Fruit fly (Drosophila melanogaster) whole organism, embryonic: ENCODE measurements around the gene Catsup.

Experiments used
- BtbVII ChIP-seq: fragments of 200-800 bp; sonication (Bioruptor generic); optimal IDR thresholded peaks from 3 replicates; lab custom pipeline; 2017; ENCODE audit warnings: missing biosample characterization, mild to moderate bottlenecking, missing genetic modification characterization
- CG10366 ChIP-seq: fragments of 200-800 bp; sonication (Bioruptor generic); IDR thresholded peaks from 2 replicates; pipeline ENCODE4 v1.3.6; 2022; ENCODE audit warnings: missing biosample characterization, missing genetic modification characterization
- CG11093 ChIP-seq: fragments of 200-800 bp; sonication (Bioruptor generic); IDR thresholded peaks from 3 replicates; pipeline ENCODE4 v1.3.6; 2022; ENCODE audit warnings: missing biosample characterization, missing genetic modification characterization
- CG12219 ChIP-seq: fragments of 200-800 bp; sonication (Bioruptor generic); optimal IDR thresholded peaks from 3 replicates; lab custom pipeline; 2018; ENCODE audit warnings: missing biosample characterization, mild to moderate bottlenecking, missing genetic modification characterization
- CG1233 ChIP-seq: fragments of 200-800 bp; sonication (Bioruptor generic); optimal IDR thresholded peaks from 4 replicates; lab custom pipeline; 2018; ENCODE audit warnings: missing biosample characterization, mild to moderate bottlenecking, missing genetic modification characterization
- CG12391 ChIP-seq: fragments of 200-800 bp; sonication (Bioruptor generic); optimal IDR thresholded peaks from 3 replicates; lab custom pipeline; 2018; ENCODE audit warnings: missing biosample characterization, mild to moderate bottlenecking, missing genetic modification characterization, moderate library complexity
- CG12659 ChIP-seq: fragments of 200-800 bp; sonication (Bioruptor generic); optimal IDR thresholded peaks from 3 replicates; lab custom pipeline; 2017; ENCODE audit warnings: mild to moderate bottlenecking, missing biosample characterization, missing genetic modification reagents, missing genetic modification characterization
- CG12744 ChIP-seq: fragments of 200-800 bp; sonication (Bioruptor generic); optimal IDR thresholded peaks from 2 replicates; lab custom pipeline; 2016; ENCODE audit warnings: missing biosample characterization, missing genetic modification characterization
- CG13775 ChIP-seq: fragments of 200-800 bp; sonication (Bioruptor generic); optimal IDR thresholded peaks from 3 replicates; lab custom pipeline; 2017; ENCODE audit warnings: missing biosample characterization, mild to moderate bottlenecking, missing genetic modification characterization
- CG14667 ChIP-seq: fragments of 200-800 bp; sonication (Bioruptor generic); IDR thresholded peaks from 2 replicates; pipeline ENCODE4 v1.3.6; 2022; ENCODE audit warnings: missing biosample characterization, missing genetic modification characterization
- CG15073 ChIP-seq: fragments of 200-800 bp; sonication (Bioruptor generic); optimal IDR thresholded peaks from 2 replicates; lab custom pipeline; 2016; ENCODE audit warnings: missing biosample characterization, missing genetic modification characterization
- CG17186 ChIP-seq: fragments of 200-800 bp; sonication (Bioruptor generic); optimal IDR thresholded peaks from 3 replicates; lab custom pipeline; 2017; ENCODE audit warnings: missing biosample characterization, missing genetic modification reagents, missing genetic modification characterization
- CG17359 ChIP-seq: fragments of 200-800 bp; sonication (Bioruptor generic); optimal IDR thresholded peaks from 3 replicates; lab custom pipeline; 2018; ENCODE audit warnings: missing biosample characterization, mild to moderate bottlenecking, missing genetic modification characterization, moderate library complexity
- CG17361 ChIP-seq: fragments of 200-800 bp; sonication (Bioruptor generic); IDR thresholded peaks from 3 replicates; pipeline ENCODE4 v1.3.6; 2022; ENCODE audit warnings: missing biosample characterization, missing genetic modification characterization
- CG18476 ChIP-seq: fragments of 200-800 bp; sonication (Bioruptor generic); optimal IDR thresholded peaks from 2 replicates; lab custom pipeline; 2016; ENCODE audit warnings: missing biosample characterization, mild to moderate bottlenecking, missing genetic modification characterization
- CG18619 ChIP-seq: fragments of 200-800 bp; sonication (Bioruptor generic); optimal IDR thresholded peaks from 3 replicates; lab custom pipeline; 2017; ENCODE audit warnings: missing biosample characterization, mild to moderate bottlenecking, missing genetic modification characterization
- CG2875 ChIP-seq: fragments of 200-800 bp; sonication (Bioruptor generic); optimal IDR thresholded peaks from 2 replicates; lab custom pipeline; 2017; ENCODE audit warnings: missing biosample characterization, mild to moderate bottlenecking, missing genetic modification characterization, missing genetic modification reagents
- CG3995 ChIP-seq: fragments of 200-800 bp; sonication (Bioruptor generic); optimal IDR thresholded peaks from 3 replicates; lab custom pipeline; 2016; ENCODE audit warnings: missing biosample characterization, missing genetic modification characterization
- CG4328 ChIP-seq: fragments of 200-800 bp; sonication (Bioruptor generic); optimal IDR thresholded peaks from 3 replicates; lab custom pipeline; 2017; ENCODE audit warnings: missing biosample characterization, missing genetic modification reagents, missing genetic modification characterization
- CG4730 ChIP-seq: fragments of 200-800 bp; sonication (Bioruptor generic); IDR thresholded peaks from 2 replicates; pipeline ENCODE4 v1.3.6; 2022; ENCODE audit warnings: missing biosample characterization, missing genetic modification characterization
- CG6175 ChIP-seq: fragments of 200-800 bp; sonication (Bioruptor generic); IDR thresholded peaks from 3 replicates; pipeline ENCODE4 v1.3.6; 2022; ENCODE audit warnings: missing biosample characterization, missing genetic modification characterization
- CG7372 ChIP-seq: fragments of 200-800 bp; sonication (Bioruptor generic); IDR thresholded peaks from 2 replicates; pipeline ENCODE4 v1.3.6; 2022; ENCODE audit warnings: missing biosample characterization, missing genetic modification characterization
- CG9817 ChIP-seq: fragments of 200-800 bp; sonication (Bioruptor generic); optimal IDR thresholded peaks from 2 replicates; lab custom pipeline; 2018; ENCODE audit warnings: missing biosample characterization, mild to moderate bottlenecking, missing genetic modification characterization, moderate library complexity
- Camta ChIP-seq: fragments of 200-800 bp; sonication (Bioruptor generic); optimal IDR thresholded peaks from 2 replicates; lab custom pipeline; 2016; ENCODE audit warnings: missing biosample characterization, missing genetic modification characterization
- D19B ChIP-seq: fragments of 200-800 bp; sonication (Bioruptor generic); optimal IDR thresholded peaks from 2 replicates; lab custom pipeline; 2017; ENCODE audit warnings: missing biosample characterization, mild to moderate bottlenecking, missing genetic modification characterization
- Deaf1 ChIP-seq: fragments of 200-800 bp; optimal IDR thresholded peaks from 3 replicates; lab custom pipeline; 2019; ENCODE audit warnings: missing biosample characterization, mild to moderate bottlenecking, missing genetic modification characterization, moderate library complexity
- Dfd ChIP-seq, 2 experiments: fragments of >200 bp; optimal IDR thresholded peaks; 2 replicates each; lab custom pipeline; 2017; ENCODE audit warnings: missing biosample characterization in 2 of 2, missing genetic modification characterization in 2 of 2
- Hey ChIP-seq: fragments of 200-800 bp; sonication (Bioruptor generic); optimal IDR thresholded peaks from 3 replicates; lab custom pipeline; 2018; ENCODE audit warnings: missing biosample characterization, mild to moderate bottlenecking, missing genetic modification characterization
- HmgZ ChIP-seq: fragments of 200-800 bp; sonication (Bioruptor generic); optimal IDR thresholded peaks from 2 replicates; lab custom pipeline; 2018; ENCODE audit warnings: missing biosample characterization, mild to moderate bottlenecking, missing genetic modification characterization
- Hsf ChIP-seq: fragments of 200-800 bp; sonication (Bioruptor generic); optimal IDR thresholded peaks from 3 replicates; lab custom pipeline; 2016; ENCODE audit warnings: missing biosample characterization, missing genetic modification characterization
- Meics ChIP-seq: fragments of 200-800 bp; sonication (Bioruptor generic); optimal IDR thresholded peaks from 2 replicates; lab custom pipeline; 2017; ENCODE audit warnings: missing biosample characterization, mild to moderate bottlenecking, missing genetic modification characterization
- NFAT ChIP-seq: fragments of 200-800 bp; sonication (Bioruptor generic); IDR thresholded peaks from 2 replicates; pipeline ENCODE4 v1.3.6; 2022; ENCODE audit warnings: missing biosample characterization, missing genetic modification characterization
- Nf-YB ChIP-seq: fragments of 200-800 bp; sonication (Bioruptor generic); optimal IDR thresholded peaks from 3 replicates; lab custom pipeline; 2019; ENCODE audit warnings: missing biosample characterization, mild to moderate bottlenecking, missing genetic modification characterization, moderate library complexity
- Nf-YC ChIP-seq: fragments of 200-800 bp; optimal IDR thresholded peaks from 3 replicates; lab custom pipeline; 2019; ENCODE audit warnings: missing biosample characterization, mild to moderate bottlenecking, missing genetic modification characterization, moderate library complexity
- ab ChIP-seq: fragments of 200-800 bp; sonication (Bioruptor generic); optimal IDR thresholded peaks from 2 replicates; lab custom pipeline; 2016; ENCODE audit warnings: missing biosample characterization, missing genetic modification characterization
- ap ChIP-seq: fragments of 200-800 bp; sonication (Bioruptor generic); IDR thresholded peaks from 2 replicates; pipeline ENCODE4 v1.3.6; 2022; ENCODE audit warnings: missing biosample characterization, missing genetic modification characterization
- dati ChIP-seq: fragments of 200-800 bp; sonication (Bioruptor generic); IDR thresholded peaks from 2 replicates; pipeline ENCODE4 v1.3.6; 2022; ENCODE audit warnings: missing biosample characterization, missing genetic modification characterization
- esg ChIP-seq: fragments of 200-800 bp; sonication (Bioruptor generic); conservative IDR thresholded peaks from 2 replicates; pipeline ENCODE4 v1.3.6; 2022; ENCODE audit warnings: missing biosample characterization, missing genetic modification characterization
- eve ChIP-seq, 2 experiments: fragments of >200 bp; optimal IDR thresholded peaks; 2 replicates each; lab custom pipeline; 2017; ENCODE audit warnings: missing biosample characterization in 2 of 2, missing genetic modification characterization in 2 of 2
- ftz-f1 ChIP-seq: fragments of 200-800 bp; sonication (Bioruptor generic); optimal IDR thresholded peaks from 2 replicates; lab custom pipeline; 2016; ENCODE audit warnings: missing biosample characterization, missing genetic modification characterization
- gt ChIP-seq: fragments of 200-800 bp; sonication (Bioruptor generic); IDR thresholded peaks from 2 replicates; pipeline ENCODE4 v1.3.6; 2022; ENCODE audit warnings: missing biosample characterization, missing genetic modification characterization
- hb ChIP-seq: fragments of 200-800 bp; sonication (Bioruptor generic); IDR thresholded peaks from 3 replicates; pipeline ENCODE4 v1.3.6; 2022; ENCODE audit warnings: missing biosample characterization, missing genetic modification characterization; ENCODE audit not compliant: partially characterized antibody
- hbn ChIP-seq: fragments of 200-800 bp; sonication (Bioruptor generic); IDR thresholded peaks from 2 replicates; pipeline ENCODE4 v1.3.6; 2022; ENCODE audit warnings: missing biosample characterization, missing genetic modification characterization; ENCODE audit not compliant: partially characterized antibody
- jing ChIP-seq: fragments of 200-800 bp; sonication (Bioruptor generic); optimal IDR thresholded peaks from 2 replicates; lab custom pipeline; 2018; ENCODE audit warnings: missing biosample characterization, mild to moderate bottlenecking, missing genetic modification characterization
- lab ChIP-seq: fragments of 200-800 bp; sonication (Bioruptor generic); optimal IDR thresholded peaks from 3 replicates; lab custom pipeline; 2017; ENCODE audit warnings: missing biosample characterization, missing genetic modification characterization, mild to moderate bottlenecking, moderate library complexity, missing genetic modification reagents
- lilli ChIP-seq: fragments of 200-800 bp; sonication (Bioruptor generic); optimal IDR thresholded peaks from 3 replicates; lab custom pipeline; 2016; ENCODE audit warnings: missing biosample characterization, missing genetic modification characterization
- nerfin-2 ChIP-seq: fragments of 200-800 bp; sonication (Bioruptor generic); IDR thresholded peaks from 2 replicates; pipeline ENCODE4 v1.3.6; 2022; ENCODE audit warnings: missing biosample characterization, missing genetic modification characterization; ENCODE audit not compliant: partially characterized antibody
- pho ChIP-seq: fragments of 200-800 bp; sonication (Bioruptor generic); optimal IDR thresholded peaks from 2 replicates; lab custom pipeline; 2016; ENCODE audit warnings: missing biosample characterization, missing genetic modification characterization
- prd ChIP-seq, 3 experiments: fragments of >200 bp in 2 of 3; fragments of 200-800 bp in 1 of 3; sonication (Bioruptor generic) in 1 of 3; optimal IDR thresholded peaks in 2 of 3; IDR thresholded peaks in 1 of 3; 2 replicates in 2 of 3; 3 replicates in 1 of 3; pipeline versions ENCODE4 v1.3.6 to Lab custom; 2017 to 2022; ENCODE audit warnings: missing biosample characterization in 1 of 3, missing genetic modification characterization in 1 of 3
- sens ChIP-seq: fragments of 200-800 bp; sonication (Bioruptor generic); peaks from one replicate; lab custom pipeline; 2016; ENCODE audit warnings: missing biosample characterization, missing genetic modification characterization
- sqz ChIP-seq: fragments of 200-800 bp; sonication (Bioruptor generic); optimal IDR thresholded peaks from 3 replicates; lab custom pipeline; 2018; ENCODE audit warnings: missing biosample characterization, mild to moderate bottlenecking, missing genetic modification characterization

The Catsup gene

dm6 chr2L:19019160-19019592 is 22.5 kb upstream of the Catsup start (continued):
- TF ChIP-seq jing (no peak), sens (GFP tag; lab: Kevin White, UChicago) (peak; percentile 84), CG4328 (GFP tag; lab: Kevin White, UChicago) (no peak), CG14667 (no peak), ftz-f1 (no peak), HmgZ (tag; lab: Kevin White, UChicago) (no peak), Hey (tag; lab: Kevin White, UChicago) (no peak), BtbVII (GFP tag; lab: Kevin White, UChicago) (peak; percentile 18), CG4730 (GFP tag; lab: Robert Waterston, UW) (no peak), CG13775 (peak; percentile 35), Nf-YB (no peak), CG10366 (GFP tag; lab: Robert Waterston, UW) (no peak), dati (no peak), Camta (GFP tag; lab: Kevin White, UChicago) (no peak), gt (no peak), CG18476 (peak; percentile 6), D19B (GFP tag; lab: Kevin White, UChicago) (no peak), Meics (GFP tag; lab: Kevin White, UChicago) (peak; percentile 73), CG18619 (GFP tag; lab: Kevin White, UChicago) (peak; percentile 48), CG9817 (tag; lab: Kevin White, UChicago) (no peak), hb (no peak), CG12744 (GFP tag; lab: Kevin White, UChicago) (no peak), CG1233 (GFP tag; lab: Kevin White, UChicago) (peak; percentile 37), pho (GFP tag; lab: Kevin White, UChicago) (peak; percentile 37), CG15073 (GFP tag; lab: Kevin White, UChicago) (no peak), ab (GFP tag; lab: Kevin White, UChicago) (no peak), ap (GFP tag; lab: Robert Waterston, UW) (no peak), CG12219 (GFP tag; lab: Kevin White, UChicago) (no peak), lab (peak; percentile 33), CG17361 (GFP tag; lab: Robert Waterston, UW) (peak; percentile 70; the same call in 2 of the 3 replicates), CG17359 (no peak), Hsf (GFP tag; lab: Kevin White, UChicago) (peak; percentile 23), Dfd (GFP tag; optimal IDR thresholded peaks at IDR 0.05; lab: Kevin White, UChicago) (no peak), lilli (GFP tag; lab: Kevin White, UChicago) (peak; percentile 44), NFAT (GFP tag; lab: Robert Waterston, UW) (no peak), hbn (no peak), CG12659 (GFP tag; lab: Kevin White, UChicago) (peak; percentile 31), Deaf1 (tag; lab: Kevin White, UChicago) (no peak), eve (GFP tag; optimal IDR thresholded peaks at IDR 0.05; lab: Kevin White, UChicago) (no peak), CG7372 (GFP tag; lab: Robert Waterston, UW) (no peak), CG2875 (GFP tag; lab: Kevin White, UChicago) (no peak), CG17186 (GFP tag; lab: Kevin White, UChicago) (no peak), sqz (GFP tag; lab: Kevin White, UChicago) (no peak), CG3995 (GFP tag; lab: Kevin White, UChicago) (no peak), esg (GFP tag; lab: Robert Waterston, UW) (no peak), nerfin-2 (GFP tag; lab: Robert Waterston, UW) (no peak), prd (optimal IDR thresholded peaks at IDR 0.05; lab: Kevin White, UChicago) (no peak), prd (GFP tag; IDR thresholded peaks at IDR 0.05; lab: Robert Waterston, UW) (peak; percentile 5; the same call in 1 of the 3 replicates), CG11093 (GFP tag; lab: Robert Waterston, UW) (no peak), Nf-YC (tag; lab: Kevin White, UChicago) (peak; percentile 14), CG6175 (GFP tag; lab: Robert Waterston, UW) (no peak), CG12391 (tag; lab: Kevin White, UChicago) (peak; percentile 7)
